Worm (Caenorhabditis elegans) whole organism, L4/young adult: Measurements from ENCODE around the gene F56F11.1.

ENCODE experiments used
- W03F9.2 ChIP-seq: fragments of 150-350 bp; optimal IDR thresholded peaks from 2 replicates; lab custom pipeline; 2014; ENCODE audit warnings: missing biosample characterization, missing genetic modification characterization
- dao-5 ChIP-seq: sonication (generic microtip); optimal IDR thresholded peaks from 2 replicates; lab custom pipeline; 2016; ENCODE audit warnings: missing genotype, missing genetic modification characterization, moderate library complexity, missing compliant biosample characterization
- him-1 ChIP-seq: sonication (generic microtip); optimal IDR thresholded peaks from 2 replicates; lab custom pipeline; 2016; ENCODE audit warnings: missing genotype, missing genetic modification reagents, missing genetic modification characterization, missing compliant biosample characterization

ce11 chrIII:2869033-2869432 lies 22.5 kb upstream of the F56F11.1 start:
- TF ChIP-seq W03F9.2 (tag; lab: Kevin White, UChicago) (no peak), him-1 (tag; lab: Kevin White, UChicago) (no peak), dao-5 (no peak)
